Worm (Caenorhabditis elegans) whole organism, L1 larva: Measurements from ENCODE around the gene K10H10.4.

Source experiments
- pag-3 ChIP-seq: sonication (generic microtip); optimal IDR thresholded peaks from 2 replicates; lab custom pipeline; 2017; ENCODE audit warnings: missing genetic modification characterization, mild to moderate bottlenecking, missing compliant biosample characterization, antibody characterized with exemption, borderline replicate concordance; ENCODE audit not compliant: insufficient read depth
- sptf-1 ChIP-seq: fragments of 150-350 bp; optimal IDR thresholded peaks from 2 replicates; lab custom pipeline; 2014; ENCODE audit warnings: missing biosample characterization, missing genetic modification characterization

DNA sequence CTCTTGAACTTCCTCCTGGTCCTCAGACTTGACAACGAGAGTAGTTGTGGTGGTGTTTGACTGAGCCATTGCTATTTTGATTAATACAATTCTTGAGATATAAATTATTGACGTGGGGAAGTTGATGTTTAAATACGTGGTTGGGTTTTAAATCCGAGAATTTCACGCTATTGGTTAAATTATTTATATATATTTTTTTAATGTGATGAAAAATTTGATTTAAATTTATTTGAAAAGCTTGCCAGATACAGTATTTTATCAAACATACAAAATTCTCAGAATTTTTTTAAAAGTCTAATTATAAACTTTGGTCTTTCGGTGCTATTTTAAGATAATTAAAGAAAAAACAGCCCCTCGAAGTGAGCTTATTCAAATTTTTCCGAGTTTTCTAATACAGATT is 7.3 kb downstream of the K10H10.4 start, which contains the start of the genes K10H10.7 and K10H10.10:
- TF ChIP-seq sptf-1 (tag; lab: Kevin White, UChicago) (no peak), pag-3 (tag; lab: Kevin White, UChicago) (no peak)
